Worm (Caenorhabditis elegans) whole organism, early embryonic: Measurements from ENCODE around the gene T24C2.3.
"Not testable (repeated sequence)": the region's sequence is repeated elsewhere in the genome, so short reads cannot be mapped to it uniquely, and the experiment has no call there.

ENCODE experiments used
- B0310.2 ChIP-seq: sonication (generic microtip); optimal IDR thresholded peaks from 2 replicates; lab custom pipeline; 2016; ENCODE audit warnings: mild to moderate bottlenecking, missing genetic modification characterization, missing compliant biosample characterization
- F13C5.2 ChIP-seq: sonication (generic microtip); optimal IDR thresholded peaks from 2 replicates; lab custom pipeline; 2017; ENCODE audit warnings: mild to moderate bottlenecking, missing genetic modification characterization, inconsistent platforms, missing compliant biosample characterization
- aly-1 ChIP-seq: sonication (generic microtip); optimal IDR thresholded peaks from 2 replicates; lab custom pipeline; 2016; ENCODE audit warnings: missing genetic modification characterization, missing compliant biosample characterization
- ama-1 ChIP-seq: fragments of 150-350 bp; optimal IDR thresholded peaks from 2 replicates; lab custom pipeline; 2014
- ceh-13 ChIP-seq: fragments of 200-800 bp; sonication (Bioruptor generic); optimal IDR thresholded peaks from 2 replicates; lab custom pipeline; 2018; ENCODE audit warnings: mild to moderate bottlenecking, missing genetic modification characterization, missing compliant biosample characterization
- hnd-1 ChIP-seq: sonication (generic microtip); optimal IDR thresholded peaks from 2 replicates; lab custom pipeline; 2016; ENCODE audit warnings: missing genetic modification characterization, missing compliant biosample characterization
- scrt-1 ChIP-seq: fragments of 200-800 bp; sonication (Bioruptor generic); IDR thresholded peaks from 2 replicates; pipeline ENCODE4 v1.3.6; 2022; ENCODE audit warnings: missing genetic modification characterization, missing compliant biosample characterization
- sea-1 ChIP-seq: fragments of 200-800 bp; sonication (Bioruptor generic); conservative IDR thresholded peaks from 2 replicates; pipeline ENCODE4 v1.3.6; 2022; ENCODE audit warnings: missing genetic modification characterization, missing compliant biosample characterization

DNA sequence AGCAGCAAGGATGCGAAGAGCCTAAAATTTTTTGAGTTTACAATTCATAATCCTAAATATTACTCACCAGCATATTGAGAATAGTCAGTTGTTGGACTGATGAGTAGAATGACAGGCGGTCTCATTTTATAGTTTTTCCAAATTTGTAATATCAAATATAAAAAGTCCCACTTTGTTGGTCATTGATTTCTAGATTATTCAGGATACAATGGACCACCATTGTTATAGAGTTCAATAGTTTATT lies 18.3 kb upstream of the T24C2.3 start, which contains the start of gene nspc-17:
- TF ChIP-seq B0310.2; hnd-1; ama-1 (lab: Kevin White, UChicago); ceh-13 (GFP tag; lab: Kevin White, UChicago); sea-1 (GFP tag; lab: Robert Waterston, UW); aly-1 (tag; lab: Kevin White, UChicago); scrt-1 (GFP tag; lab: Robert Waterston, UW); F13C5.2 (tag; lab: Kevin White, UChicago): not testable (repeated sequence)
